Worm (Caenorhabditis elegans) whole organism, mixed stage, embryonic: ENCODE measurements around the gene fbxa-150.

Experiments used
- bed-3 ChIP-seq: fragments of 200-800 bp; sonication (Bioruptor generic); optimal IDR thresholded peaks from 3 replicates; lab custom pipeline; 2018; ENCODE audit warnings: mild to moderate bottlenecking, missing genetic modification characterization, moderate library complexity, missing compliant biosample characterization
- ceh-83 ChIP-seq: fragments of 200-800 bp; sonication (Bioruptor generic); optimal IDR thresholded peaks from 2 replicates; lab custom pipeline; 2018; ENCODE audit warnings: mild to moderate bottlenecking, missing genetic modification characterization, missing compliant biosample characterization
- elt-1 ChIP-seq: sonication (generic microtip); optimal IDR thresholded peaks from 2 replicates; lab custom pipeline; 2017; ENCODE audit warnings: missing genetic modification characterization, mild to moderate bottlenecking, missing compliant biosample characterization, antibody characterized with exemption, moderate library complexity, borderline replicate concordance; ENCODE audit not compliant: insufficient read depth
- lsy-2 ChIP-seq: fragments of 150-350 bp; optimal IDR thresholded peaks from 2 replicates; lab custom pipeline; 2014; ENCODE audit warnings: missing biosample characterization, missing genetic modification characterization
- nhr-28 ChIP-seq: fragments of 150-350 bp; optimal IDR thresholded peaks from 2 replicates; lab custom pipeline; 2014; ENCODE audit warnings: missing biosample characterization, missing genetic modification characterization
- nhr-76 ChIP-seq: sonication (generic microtip); optimal IDR thresholded peaks from 2 replicates; lab custom pipeline; 2017; ENCODE audit warnings: missing biosample characterization, missing genetic modification characterization
- sem-2 ChIP-seq: fragments of 200-800 bp; sonication (Bioruptor generic); optimal IDR thresholded peaks from 2 replicates; lab custom pipeline; 2018; ENCODE audit warnings: mild to moderate bottlenecking, missing genetic modification characterization, missing compliant biosample characterization
- snpc-4 ChIP-seq: fragments of 150-350 bp; optimal IDR thresholded peaks from 2 replicates; lab custom pipeline; 2014; ENCODE audit warnings: missing biosample characterization, missing genetic modification characterization
- unc-62 ChIP-seq: fragments of 150-350 bp; optimal IDR thresholded peaks from 2 replicates; lab custom pipeline; 2014; ENCODE audit warnings: missing biosample characterization, missing genetic modification reagents, missing genetic modification characterization
- ztf-11 ChIP-seq: fragments of 150-350 bp; optimal IDR thresholded peaks from 2 replicates; lab custom pipeline; 2014; ENCODE audit warnings: missing biosample characterization, missing genetic modification characterization

DNA sequence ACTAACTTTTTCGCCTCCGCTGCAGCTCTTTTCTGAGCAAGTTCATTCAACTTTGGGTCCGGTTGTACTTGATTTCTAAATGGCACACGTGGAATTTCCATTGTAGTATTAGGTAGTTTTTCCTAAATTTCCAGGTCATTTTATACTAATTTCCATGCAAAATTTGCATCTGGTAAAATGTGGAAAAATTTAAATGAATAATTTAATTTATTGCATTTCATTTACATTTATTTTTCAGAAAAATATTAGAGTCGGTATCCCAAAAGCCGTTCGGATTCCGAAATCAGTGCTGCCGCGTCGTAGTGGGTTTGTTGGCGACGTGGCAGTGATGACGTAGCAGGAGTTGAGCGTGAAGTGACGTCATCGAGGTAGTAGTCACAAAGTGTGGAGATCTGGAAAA lies 24.6 kb downstream of the fbxa-150 start, which contains the start of gene Y38H6C.18:
- TF ChIP-seq snpc-4 (tag; lab: Kevin White, UChicago) (no peak), elt-1 (no peak), lsy-2 (tag; lab: Kevin White, UChicago) (no peak), ztf-11 (tag; lab: Kevin White, UChicago) (no peak), nhr-76 (tag; lab: Kevin White, UChicago) (no peak), sem-2 (GFP tag; lab: Kevin White, UChicago) (no peak), nhr-28 (tag; lab: Kevin White, UChicago) (no peak), unc-62 (no peak), ceh-83 (GFP tag; lab: Kevin White, UChicago) (no peak), bed-3 (GFP tag; lab: Kevin White, UChicago) (no peak)
